Worm (Caenorhabditis elegans): Measurements from ENCODE around the gene F11C1.7.

ce11 chrX:12965163-12965562 is 24.0 kb upstream of the F11C1.7 start, which contains the start of gene frpr-2:
- TF ChIP-seq hnd-1 (tag; optimal IDR thresholded peaks at IDR 0.05) (no peak), ceh-36 (tag; optimal IDR thresholded peaks at IDR 0.05) (no peak), ama-1 (optimal IDR thresholded peaks at IDR 0.05) (no peak), pes-1 (GFP tag; IDR thresholded peaks at IDR 0.05) (no peak), B0310.2 (tag; optimal IDR thresholded peaks at IDR 0.05) (no peak), flt-1 (GFP tag; IDR thresholded peaks at IDR 0.05) (no peak), hmbx-1 (tag; optimal IDR thresholded peaks at IDR 0.05) (no peak), sea-1 (GFP tag; conservative IDR thresholded peaks at IDR 0.05) (no peak), aly-1 (tag; optimal IDR thresholded peaks at IDR 0.05) (no peak), tbx-37 (GFP tag; conservative IDR thresholded peaks at IDR 0.05) (no peak), tra-4 (tag; optimal IDR thresholded peaks at IDR 0.05) (no peak), tbx-11 (GFP tag; IDR thresholded peaks at IDR 0.05) (no peak), ets-7 (tag; optimal IDR thresholded peaks at IDR 0.05) (no peak)

Measured in whole organism, early embryonic.